Fruit fly (Drosophila melanogaster) whole organism, wandering third instar larva: ENCODE data around the gene mid.
A peak's percentile ranks its signal among the peaks of the same experiment; 100 is the strongest.

Experiments used
- Abd-B ChIP-seq: fragments of >200 bp; optimal IDR thresholded peaks from 2 replicates; lab custom pipeline; 2017; ENCODE audit warnings: missing biosample characterization, missing genetic modification characterization
- CG32264 ChIP-seq: fragments of 200-800 bp; sonication (Bioruptor generic); optimal IDR thresholded peaks from 2 replicates; lab custom pipeline; 2016; ENCODE audit warnings: missing biosample characterization, missing genetic modification characterization
- CrebA ChIP-seq: fragments of 200-800 bp; sonication (Bioruptor generic); optimal IDR thresholded peaks from 2 replicates; lab custom pipeline; 2016; ENCODE audit warnings: missing biosample characterization, mild to moderate bottlenecking, missing genetic modification characterization, borderline replicate concordance
- Dfd ChIP-seq: fragments of >200 bp; optimal IDR thresholded peaks from 2 replicates; lab custom pipeline; 2017; ENCODE audit warnings: missing biosample characterization, missing genetic modification characterization
- Dif ChIP-seq: fragments of 200-275, 200-300 bp; sonication (Bioruptor generic); optimal IDR thresholded peaks from 2 replicates; lab custom pipeline; 2018; ENCODE audit warnings: missing biosample characterization, missing genetic modification characterization; ENCODE audit not compliant: partially characterized antibody
- GATAd ChIP-seq: sonication (Bioruptor generic); optimal IDR thresholded peaks from 2 replicates; lab custom pipeline; 2016; ENCODE audit warnings: missing biosample characterization, missing genetic modification characterization
- HLH106 ChIP-seq: fragments of 200-800 bp; optimal IDR thresholded peaks from 3 replicates; lab custom pipeline; 2019; ENCODE audit warnings: missing biosample characterization, mild to moderate bottlenecking, missing genetic modification characterization, moderate library complexity
- Hnf4 ChIP-seq: fragments of 200-800 bp; sonication (Bioruptor generic); optimal IDR thresholded peaks from 2 replicates; lab custom pipeline; 2016; ENCODE audit warnings: missing biosample characterization, mild to moderate bottlenecking, missing genetic modification characterization
- Hr78 ChIP-seq: fragments of >200 bp; optimal IDR thresholded peaks from 2 replicates; lab custom pipeline; 2017; ENCODE audit warnings: missing biosample characterization, missing genetic modification characterization
- Hr83 ChIP-seq: fragments of 200-300 bp; sonication (Bioruptor generic); optimal IDR thresholded peaks from 2 replicates; lab custom pipeline; 2016; ENCODE audit warnings: missing biosample characterization, mild to moderate bottlenecking, missing genetic modification characterization, moderate library complexity; ENCODE audit not compliant: poor library complexity, severe bottlenecking
- Jra ChIP-seq: sonication (Bioruptor generic); optimal IDR thresholded peaks from 2 replicates; lab custom pipeline; 2016; ENCODE audit warnings: missing biosample characterization, missing genetic modification characterization
- Mio ChIP-seq: sonication (Bioruptor generic); optimal IDR thresholded peaks from 2 replicates; lab custom pipeline; 2016; ENCODE audit warnings: missing biosample characterization, missing genetic modification characterization
- N ChIP-seq: fragments of >200 bp; optimal IDR thresholded peaks from 2 replicates; lab custom pipeline; 2018; ENCODE audit warnings: missing biosample characterization, missing external identifiers, missing genetic modification characterization
- OdsH ChIP-seq: fragments of 200-800 bp; sonication (Bioruptor generic); optimal IDR thresholded peaks from 2 replicates; lab custom pipeline; 2016; ENCODE audit warnings: missing biosample characterization, mild to moderate bottlenecking, missing genetic modification characterization
- Rel ChIP-seq, 2 experiments: fragments of 200-800 bp; sonication (Bioruptor generic) in 1 of 2; optimal IDR thresholded peaks; 2 replicates in 1 of 2; 3 replicates in 1 of 2; lab custom pipeline; 2016 to 2019; ENCODE audit warnings: mild to moderate bottlenecking in 2 of 2, missing biosample characterization in 2 of 2, missing genetic modification characterization in 2 of 2, moderate library complexity in 1 of 2
- Sp1 ChIP-seq: fragments of 200-800 bp; sonication (Bioruptor generic); optimal IDR thresholded peaks from 3 replicates; lab custom pipeline; 2019; ENCODE audit warnings: missing biosample characterization, mild to moderate bottlenecking, missing genetic modification characterization, moderate library complexity
- Vsx2 ChIP-seq: fragments of 200-300, 225-300 bp; sonication (Bioruptor generic); optimal IDR thresholded peaks from 2 replicates; lab custom pipeline; 2018; ENCODE audit warnings: missing biosample characterization, missing genetic modification characterization; ENCODE audit not compliant: partially characterized antibody
- brk ChIP-seq: fragments of 200-800 bp; sonication (Bioruptor generic); optimal IDR thresholded peaks from 2 replicates; lab custom pipeline; 2016; ENCODE audit warnings: missing biosample characterization, mild to moderate bottlenecking, missing genetic modification characterization
- dl ChIP-seq, 2 experiments: fragments of 175-275, 200-275 bp in 1 of 2; fragments of 200-275 bp in 1 of 2; sonication (Bioruptor generic); optimal IDR thresholded peaks; lab custom pipeline; 2018; ENCODE audit warnings: mild to moderate bottlenecking in 2 of 2, missing biosample characterization in 2 of 2, missing genetic modification characterization in 2 of 2, moderate library complexity in 2 of 2; ENCODE audit not compliant: partially characterized antibody in 2 of 2, insufficient read depth in 1 of 2
- dsf ChIP-seq: sonication (Bioruptor generic); optimal IDR thresholded peaks from 2 replicates; lab custom pipeline; 2016; ENCODE audit warnings: missing biosample characterization, missing genetic modification characterization, borderline replicate concordance
- ey ChIP-seq: fragments of 200-800 bp; sonication (Bioruptor generic); optimal IDR thresholded peaks from 2 replicates; lab custom pipeline; 2016; ENCODE audit warnings: missing biosample characterization, missing genetic modification characterization
- fru ChIP-seq: fragments of 200-800 bp; sonication (Bioruptor generic); optimal IDR thresholded peaks from 3 replicates; lab custom pipeline; 2016; ENCODE audit warnings: missing biosample characterization, mild to moderate bottlenecking, missing genetic modification characterization
- h ChIP-seq: fragments of 200-800 bp; sonication (Bioruptor generic); optimal IDR thresholded peaks from 3 replicates; lab custom pipeline; 2016; ENCODE audit warnings: missing biosample characterization, mild to moderate bottlenecking, missing genetic modification characterization
- jim ChIP-seq: fragments of 175-275, 200-325 bp; sonication (Bioruptor generic); optimal IDR thresholded peaks from 2 replicates; lab custom pipeline; 2016; ENCODE audit warnings: missing biosample characterization, mild to moderate bottlenecking, missing genetic modification characterization
- lola ChIP-seq: fragments of >200 bp; optimal IDR thresholded peaks from 2 replicates; lab custom pipeline; 2017; ENCODE audit warnings: missing biosample characterization, missing genetic modification characterization
- pan ChIP-seq: fragments of >200 bp; optimal IDR thresholded peaks from 2 replicates; lab custom pipeline; 2017
- rgr ChIP-seq: fragments of 200-800 bp; sonication (Bioruptor generic); optimal IDR thresholded peaks from 3 replicates; lab custom pipeline; 2016; ENCODE audit warnings: missing biosample characterization, mild to moderate bottlenecking, missing genetic modification characterization
- sage ChIP-seq: fragments of 200-800 bp; sonication (Bioruptor generic); optimal IDR thresholded peaks from 2 replicates; lab custom pipeline; 2016; ENCODE audit warnings: missing biosample characterization, mild to moderate bottlenecking, missing genetic modification characterization
- usp ChIP-seq: fragments of >200 bp; optimal IDR thresholded peaks from 2 replicates; lab custom pipeline; 2017; ENCODE audit warnings: missing biosample characterization, missing genetic modification characterization
- woc ChIP-seq: sonication (Bioruptor generic); optimal IDR thresholded peaks from 2 replicates; lab custom pipeline; 2016; ENCODE audit warnings: missing biosample characterization, mild to moderate bottlenecking, missing genetic modification characterization

mid gene

DNA sequence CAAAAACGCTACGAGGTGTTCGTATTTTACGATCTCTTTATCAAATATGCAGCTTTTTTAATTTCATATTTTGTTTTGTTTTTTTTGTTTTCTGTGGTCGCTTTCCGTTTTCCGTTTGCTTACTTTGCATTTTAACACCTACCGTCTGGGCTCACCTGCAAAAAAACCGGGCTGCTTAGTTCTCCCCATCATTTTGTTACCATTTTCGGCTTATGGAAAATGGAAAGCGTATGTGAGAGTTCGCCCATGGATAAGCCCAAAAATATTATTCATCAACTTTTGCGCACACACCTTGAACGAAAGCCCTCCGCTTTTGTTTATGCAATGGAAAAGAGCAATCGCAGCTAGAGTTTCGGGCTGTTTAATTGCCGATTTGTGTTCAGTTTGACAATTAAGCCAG, 1.6 kb downstream of the mid start:
- TF ChIP-seq sage (GFP tag; lab: Kevin White, UChicago) (no peak), HLH106 (no peak), Dif (GFP tag; lab: Kevin White, UChicago) (no peak), pan (lab: Kevin White, UChicago) (no peak), Rel (GFP tag; optimal IDR thresholded peaks at IDR 0.05; lab: Kevin White, UChicago) (no peak), Rel (tag; optimal IDR thresholded peaks at IDR 0.05; lab: Kevin White, UChicago) (no peak), ey (GFP tag; lab: Kevin White, UChicago) (no peak), dsf (no peak), CrebA (GFP tag; lab: Kevin White, UChicago) (no peak), Vsx2 (GFP tag; lab: Kevin White, UChicago) (no peak)

dm6 chr2L:5466247-5466646, 4.8 kb downstream of the mid start:
- TF ChIP-seq jim (GFP tag; lab: Kevin White, UChicago): no peak
- TF ChIP-seq Dfd (GFP tag; lab: Kevin White, UChicago): peak; percentile 56
- no peak for TF ChIP-seq N (GFP tag; lab: Kevin White, UChicago)
- no peak for TF ChIP-seq woc
- TF ChIP-seq rgr (GFP tag; lab: Kevin White, UChicago): no peak

- TF ChIP-seq ey (GFP tag; lab: Kevin White, UChicago) (no peak), dl (GFP tag; optimal IDR thresholded peaks at IDR 0.05; lab: Kevin White, UChicago; ENCODE audit: insufficient read depth in 1 of 2, partially characterized antibody in 2 of 2) (no peak)
Measured at dm6 chr2L:5467857-5468256, 6.4 kb downstream of the mid start.

- TF ChIP-seq Hr78 (GFP tag; lab: Kevin White, UChicago) (no peak), Dif (GFP tag; lab: Kevin White, UChicago) (no peak), dl (GFP tag; optimal IDR thresholded peaks at IDR 0.05; lab: Kevin White, UChicago; ENCODE audit: insufficient read depth in 1 of 2, partially characterized antibody in 2 of 2) (no peak), Sp1 (GFP tag; lab: Kevin White, UChicago) (no peak), rgr (GFP tag; lab: Kevin White, UChicago) (no peak), Vsx2 (GFP tag; lab: Kevin White, UChicago) (no peak), OdsH (GFP tag; lab: Kevin White, UChicago) (no peak)
Measured at dm6 chr2L:5469396-5469795, 8.0 kb downstream of the mid start.

DNA sequence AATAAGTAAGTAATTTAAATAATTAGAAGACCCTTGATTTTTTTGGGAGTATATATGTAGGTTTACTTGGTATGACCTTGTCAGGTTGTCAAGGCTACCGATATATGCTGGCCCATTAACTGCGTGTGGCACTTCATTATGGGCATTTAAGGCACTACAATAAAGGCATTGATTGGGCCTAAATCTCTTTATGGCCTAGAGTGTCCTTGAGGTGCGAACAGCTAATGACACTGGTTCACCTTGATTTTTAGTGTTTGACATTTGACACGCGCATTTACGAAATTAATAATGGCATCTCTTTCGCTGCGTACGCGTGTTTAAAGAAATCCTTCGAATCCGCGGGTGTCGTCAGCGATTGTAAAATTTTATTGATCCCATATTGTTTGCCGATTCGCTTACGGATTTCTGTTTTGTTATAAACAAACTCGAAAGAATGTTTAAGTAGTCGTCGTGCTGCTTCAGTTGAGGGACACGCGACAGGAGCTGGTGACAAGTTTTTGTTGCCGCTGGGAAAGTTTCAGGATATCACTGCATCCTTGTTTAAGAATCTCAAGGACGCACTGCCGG, 12.5 kb downstream of the mid start:
- TF ChIP-seq dl (GFP tag; optimal IDR thresholded peaks at IDR 0.05; lab: Kevin White, UChicago; ENCODE audit: insufficient read depth in 1 of 2, partially characterized antibody in 2 of 2) (no peak), Dif (GFP tag; lab: Kevin White, UChicago) (no peak), Abd-B (GFP tag; lab: Kevin White, UChicago) (no peak), Hnf4 (GFP tag; lab: Kevin White, UChicago) (no peak), Rel (GFP tag; optimal IDR thresholded peaks at IDR 0.05; lab: Kevin White, UChicago) (no peak), Rel (tag; optimal IDR thresholded peaks at IDR 0.05; lab: Kevin White, UChicago) (no peak), rgr (GFP tag; lab: Kevin White, UChicago) (no peak), Hr83 (GFP tag; lab: Kevin White, UChicago) (no peak), lola (GFP tag; lab: Kevin White, UChicago) (no peak), OdsH (GFP tag; lab: Kevin White, UChicago) (no peak), CG32264 (GFP tag; lab: Kevin White, UChicago) (no peak), GATAd (no peak), fru (no peak), Jra (GFP tag; lab: Kevin White, UChicago) (no peak), jim (GFP tag; lab: Kevin White, UChicago) (no peak), h (GFP tag; lab: Kevin White, UChicago) (no peak), usp (GFP tag; lab: Kevin White, UChicago) (no peak), brk (GFP tag; lab: Kevin White, UChicago) (no peak), Mio (GFP tag; lab: Kevin White, UChicago) (no peak), Vsx2 (GFP tag; lab: Kevin White, UChicago) (no peak), woc (no peak)
- TF ChIP-seq, all 38 proteins: peak for 0
